Worm (Caenorhabditis elegans): ENCODE results near the gene kdin-1.

The kdin-1 gene

ce11 chrIV:11082789-11083235 is 44.4 kb downstream of the kdin-1 start (continued):
- TF ChIP-seq somi-1 (GFP tag; optimal IDR thresholded peaks at IDR 0.05) (peak; percentile 74), fkh-3 (tag; optimal IDR thresholded peaks at IDR 0.05) (no peak), madf-10 (tag; optimal IDR thresholded peaks at IDR 0.05) (peak; percentile 84), aptf-2 (GFP tag; conservative IDR thresholded peaks at IDR 0.05) (no peak), lin-35 (GFP tag; optimal IDR thresholded peaks at IDR 0.05) (peak in 1 of 3 experiments; percentile 87), lin-26 (GFP tag; IDR thresholded peaks at IDR 0.05) (peak; percentile 69; the same call in 1 of the 2 replicates), snpc-3.4 (tag; optimal IDR thresholded peaks at IDR 0.05) (no peak), D2030.7 (GFP tag; IDR thresholded peaks at IDR 0.05) (no peak), F10E7.11 (tag; optimal IDR thresholded peaks at IDR 0.05) (peak; percentile 0), cebp-1 (GFP tag; IDR thresholded peaks at IDR 0.05) (0 out of 2 replicates have a peak, but pooled peaks have one; percentile 56), cebp-1 (tag; optimal IDR thresholded peaks at IDR 0.05) (peak; percentile 92), pbrm-1 (GFP tag; IDR thresholded peaks at IDR 0.05) (peak; percentile 82; the same call in 1 of the 2 replicates), F57A8.1 (GFP tag; optimal IDR thresholded peaks at IDR 0.05) (no peak), pha-4 (tag; optimal IDR thresholded peaks at IDR 0.05) (no peak), hmg-1.2 (GFP tag; IDR thresholded peaks at IDR 0.05) (peak; percentile 94), Y53G8AR.9 (GFP tag; conservative IDR thresholded peaks at IDR 0.05) (no peak), aptf-3 (GFP tag; IDR thresholded peaks at IDR 0.05) (no peak)

ce11 chrIV:11083609-11084008 is 45.2 kb downstream of the kdin-1 start, which contains the start of gene klc-1:
Gene klc-1, plus strand, starts transcription at chrIV:11083735.
- TF ChIP-seq lin-35 (GFP tag; optimal IDR thresholded peaks at IDR 0.05): no peak
- TF ChIP-seq pbrm-1 (GFP tag; IDR thresholded peaks at IDR 0.05): peak; percentile 21; the same call in 1 of the 2 replicates
- TF ChIP-seq sdz-38 (tag; optimal IDR thresholded peaks at IDR 0.05): no peak
- no peak for TF ChIP-seq egl-44 (GFP tag; IDR thresholded peaks at IDR 0.05)
- no peak for TF ChIP-seq dox-1 (GFP tag; IDR thresholded peaks at IDR 0.05)
- peak; percentile 22 for TF ChIP-seq unc-130 (GFP tag; optimal IDR thresholded peaks at IDR 0.05)
- 0 out of 2 replicates have a peak, but pooled peaks have one; percentile 45 for TF ChIP-seq madf-3 (GFP tag; IDR thresholded peaks at IDR 0.05)
- TF ChIP-seq T07F8.4 (tag; optimal IDR thresholded peaks at IDR 0.05): no peak
- no peak for TF ChIP-seq chd-7 (tag; optimal IDR thresholded peaks at IDR 0.05)
- TF ChIP-seq nfya-1 (tag; optimal IDR thresholded peaks at IDR 0.05; ENCODE audit: borderline replicate concordance, insufficient read depth): no peak
- peak; percentile 69 for TF ChIP-seq F33H1.4 (GFP tag; IDR thresholded peaks at IDR 0.05)
- TF ChIP-seq lin-54 (GFP tag; optimal IDR thresholded peaks at IDR 0.05): peak; percentile 27
- TF ChIP-seq bed-2 (GFP tag; IDR thresholded peaks at IDR 0.05): no peak
- TF ChIP-seq B0019.2 (GFP tag; conservative IDR thresholded peaks at IDR 0.05): 0 out of 2 replicates have a peak, but pooled peaks have one; percentile 5
- no peak for TF ChIP-seq attf-6 (GFP tag; IDR thresholded peaks at IDR 0.05)
- no peak for TF ChIP-seq B0261.1 (tag; optimal IDR thresholded peaks at IDR 0.05)
- peak; percentile 27 for TF ChIP-seq tlf-1 (GFP tag; optimal IDR thresholded peaks at IDR 0.05)
- TF ChIP-seq snpc-3.4 (tag; optimal IDR thresholded peaks at IDR 0.05): no peak
- TF ChIP-seq xnd-1 (tag; optimal IDR thresholded peaks at IDR 0.05): peak; percentile 60
- no peak for TF ChIP-seq snpc-4 (GFP tag; optimal IDR thresholded peaks at IDR 0.05)
- TF ChIP-seq snpc-4 (tag; optimal IDR thresholded peaks at IDR 0.05): peak in 1 of 4 experiments; percentile 57
- TF ChIP-seq lsl-1 (GFP tag; optimal IDR thresholded peaks at IDR 0.05): peak; percentile 80
- TF ChIP-seq Y79H2A.3 (GFP tag; conservative IDR thresholded peaks at IDR 0.05): no peak
- peak; percentile 81 for TF ChIP-seq madf-8 (GFP tag; conservative IDR thresholded peaks at IDR 0.05)
- TF ChIP-seq D2030.7 (GFP tag; IDR thresholded peaks at IDR 0.05): peak; percentile 62
- 0 out of 2 replicates have a peak, but pooled peaks have one; percentile 6 for TF ChIP-seq Y53F4B.3 (GFP tag; IDR thresholded peaks at IDR 0.05)
- no peak for TF ChIP-seq attf-5 (GFP tag; optimal IDR thresholded peaks at IDR 0.05)
- no peak for TF ChIP-seq nhr-179 (tag; optimal IDR thresholded peaks at IDR 0.05)
- no peak for TF ChIP-seq rcor-1 (GFP tag; IDR thresholded peaks at IDR 0.05)
- TF ChIP-seq F49E8.2 (tag; optimal IDR thresholded peaks at IDR 0.05; ENCODE audit: insufficient read depth): peak; percentile 57
- peak; percentile 93 for TF ChIP-seq efl-1 (GFP tag; optimal IDR thresholded peaks at IDR 0.05)
- TF ChIP-seq ceh-100 (GFP tag; IDR thresholded peaks at IDR 0.05): no peak
- TF ChIP-seq zfh-2 (GFP tag; conservative IDR thresholded peaks at IDR 0.05): no peak
- peak; percentile 70 for TF ChIP-seq ceh-91 (GFP tag; IDR thresholded peaks at IDR 0.05)
